Fruit fly (Drosophila melanogaster): ENCODE data around the gene CG10834.

Gene CG10834

dm6 chr2L:22131171-22131675 lies 24.1 kb upstream of the CG10834 start, which contains the start of gene CG42748 (continued):
- TF ChIP-seq CG11762 (GFP tag; optimal IDR thresholded peaks at IDR 0.05; ENCODE audit: insufficient read depth): no peak
- TF ChIP-seq Hr4 (GFP tag; optimal IDR thresholded peaks at IDR 0.05): no peak
- TF ChIP-seq fd59A (GFP tag; optimal IDR thresholded peaks at IDR 0.05): no peak
- TF ChIP-seq esn (GFP tag; optimal IDR thresholded peaks at IDR 0.05): peak; percentile 14
- TF ChIP-seq lz (GFP tag; optimal IDR thresholded peaks at IDR 0.05): peak; percentile 17
- TF ChIP-seq CG32006 (GFP tag; optimal IDR thresholded peaks at IDR 0.05): no peak
- TF ChIP-seq CG16779 (tag; optimal IDR thresholded peaks at IDR 0.05): no peak
- no peak for TF ChIP-seq Hr38 (GFP tag; optimal IDR thresholded peaks at IDR 0.05)
- TF ChIP-seq CG6276 (GFP tag; optimal IDR thresholded peaks at IDR 0.05): no peak
- no peak for TF ChIP-seq Ets96B (tag; optimal IDR thresholded peaks at IDR 0.05)
- TF ChIP-seq cyc (GFP tag; optimal IDR thresholded peaks at IDR 0.05): no peak
- TF ChIP-seq Met (GFP tag; optimal IDR thresholded peaks at IDR 0.05): no peak

- TF ChIP-seq fkh (GFP tag; optimal IDR thresholded peaks at IDR 0.05) (peak; percentile 10), Sox15 (GFP tag; optimal IDR thresholded peaks at IDR 0.05) (no peak), CG6854 (GFP tag; optimal IDR thresholded peaks at IDR 0.05) (no peak), eg (GFP tag; IDR thresholded peaks at IDR 0.05) (no peak), CG11902 (GFP tag; optimal IDR thresholded peaks at IDR 0.05) (no peak), CG32006 (GFP tag; optimal IDR thresholded peaks at IDR 0.05) (peak; percentile 34), achi (GFP tag; optimal IDR thresholded peaks at IDR 0.05) (peak; percentile 15), esn (GFP tag; optimal IDR thresholded peaks at IDR 0.05) (no peak), Ets21C (GFP tag; optimal IDR thresholded peaks at IDR 0.05) (peak; percentile 37), ss (GFP tag; optimal IDR thresholded peaks at IDR 0.05) (peak in 1 of 2 experiments; percentile 10), Sox102F (GFP tag; optimal IDR thresholded peaks at IDR 0.05) (no peak), CG15336 (GFP tag; IDR thresholded peaks at IDR 0.05) (no peak), salr (GFP tag; optimal IDR thresholded peaks at IDR 0.05) (no peak), OdsH (GFP tag; optimal IDR thresholded peaks at IDR 0.05) (peak; percentile 4), svp (GFP tag) (peak; percentile 55), Lpt (GFP tag; optimal IDR thresholded peaks at IDR 0.05) (no peak), cyc (GFP tag; optimal IDR thresholded peaks at IDR 0.05) (peak; percentile 14), CG6792 (GFP tag; optimal IDR thresholded peaks at IDR 0.05) (no peak), CG10631 (GFP tag; optimal IDR thresholded peaks at IDR 0.05) (peak; percentile 1), Sox14 (GFP tag; optimal IDR thresholded peaks at IDR 0.05) (peak; percentile 56), vri (GFP tag; optimal IDR thresholded peaks at IDR 0.05) (no peak), topi (GFP tag; optimal IDR thresholded peaks at IDR 0.05) (peak; percentile 10), Ets96B (tag; optimal IDR thresholded peaks at IDR 0.05) (no peak), CG6808 (GFP tag; optimal IDR thresholded peaks at IDR 0.05) (no peak), Hr4 (GFP tag; optimal IDR thresholded peaks at IDR 0.05) (peak; percentile 25), CG3032 (tag; optimal IDR thresholded peaks at IDR 0.05) (peak; percentile 3), CG31627 (GFP tag; optimal IDR thresholded peaks at IDR 0.05) (peak; percentile 30), net (GFP tag; optimal IDR thresholded peaks at IDR 0.05) (no peak), CG8319 (GFP tag; optimal IDR thresholded peaks at IDR 0.05) (no peak), Met (GFP tag; optimal IDR thresholded peaks at IDR 0.05) (no peak), lz (GFP tag; optimal IDR thresholded peaks at IDR 0.05) (peak; percentile 18), Eip78C (GFP tag) (peak; percentile 60), Hr39 (GFP tag; optimal IDR thresholded peaks at IDR 0.05) (peak; percentile 33), Smox (GFP tag; optimal IDR thresholded peaks at IDR 0.05) (peak; percentile 20)
Measured at dm6 chr2L:22129581-22130300, 22.6 kb upstream of the CG10834 start, which contains the start of gene CycK. CycK (minus strand) TSS chr2L:22130142.

Measured in whole organism, prepupa.